Worm (Caenorhabditis elegans): ENCODE results near the gene C17H12.37.

DNA sequence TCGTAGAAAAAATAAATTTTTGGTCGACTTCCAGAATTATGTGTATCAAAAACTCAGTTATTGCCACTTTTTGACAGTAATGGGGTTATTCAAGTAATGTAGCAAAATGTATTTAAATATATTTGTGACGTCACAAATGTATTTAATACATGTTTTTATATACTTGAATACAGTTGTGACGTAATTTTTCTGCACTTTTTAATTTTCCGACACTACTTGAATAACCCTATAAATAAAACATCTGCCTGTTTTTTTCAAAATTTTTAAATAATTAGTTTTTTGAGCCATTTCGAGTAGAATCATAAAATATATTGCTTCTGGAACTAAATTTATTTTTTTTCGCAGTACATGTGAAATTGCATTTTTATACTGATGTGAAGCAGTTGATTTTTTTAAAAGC, 1.6 kb upstream of the C17H12.37 start:
- no peak for TF ChIP-seq pha-4 (tag; optimal IDR thresholded peaks at IDR 0.05)
- no peak for TF ChIP-seq C08G9.2 (tag; optimal IDR thresholded peaks at IDR 0.05)
- no peak for TF ChIP-seq unc-42 (tag; optimal IDR thresholded peaks at IDR 0.05)
- no peak for TF ChIP-seq ceh-9 (tag; optimal IDR thresholded peaks at IDR 0.05)
- no peak for TF ChIP-seq nhr-232 (tag; optimal IDR thresholded peaks at IDR 0.05)
- no peak for TF ChIP-seq ceh-2 (tag; optimal IDR thresholded peaks at IDR 0.05)
- TF ChIP-seq pag-3 (tag; optimal IDR thresholded peaks at IDR 0.05; ENCODE audit: borderline replicate concordance) = no peak
- TF ChIP-seq nfya-1 (tag; optimal IDR thresholded peaks at IDR 0.05) = no peak
- TF ChIP-seq eyg-1 (tag; optimal IDR thresholded peaks at IDR 0.05) = no peak
- TF ChIP-seq pqm-1 (tag; optimal IDR thresholded peaks at IDR 0.05) = no peak
- TF ChIP-seq pat-9 (tag; optimal IDR thresholded peaks at IDR 0.05) = no peak
- no peak for TF ChIP-seq tbx-2 (tag; optimal IDR thresholded peaks at IDR 0.05)
- TF ChIP-seq ama-1 (optimal IDR thresholded peaks at IDR 0.05) = no peak

Data from whole organism, late embryonic.